Fruit fly (Drosophila melanogaster) whole organism, embryonic: ENCODE measurements around the gene CG1983.
A peak's percentile ranks its signal among the peaks of the same experiment; 100 is the strongest.

Experiments used
- Atf-2 ChIP-seq: fragments of 200-800 bp; sonication (Bioruptor generic); optimal IDR thresholded peaks from 2 replicates; lab custom pipeline; 2016; ENCODE audit warnings: missing biosample characterization, missing genetic modification characterization
- Bdp1 ChIP-seq: fragments of 200-800 bp; sonication (Bioruptor generic); optimal IDR thresholded peaks from 3 replicates; lab custom pipeline; 2016; ENCODE audit warnings: missing biosample characterization, missing genetic modification characterization
- Blimp-1 ChIP-seq: fragments of 200-800 bp; sonication (Bioruptor generic); optimal IDR thresholded peaks from 3 replicates; lab custom pipeline; 2018; ENCODE audit warnings: missing biosample characterization, missing genetic modification characterization, mild to moderate bottlenecking, moderate library complexity, missing genetic modification reagents
- BtbVII ChIP-seq: fragments of 200-800 bp; sonication (Bioruptor generic); optimal IDR thresholded peaks from 3 replicates; lab custom pipeline; 2017; ENCODE audit warnings: missing biosample characterization, mild to moderate bottlenecking, missing genetic modification characterization
- C15 ChIP-seq: fragments of 200-800 bp; sonication (Bioruptor generic); IDR thresholded peaks from 3 replicates; pipeline ENCODE4 v1.3.6; 2022; ENCODE audit warnings: missing biosample characterization, missing genetic modification characterization
- CG11247 ChIP-seq: fragments of 200-800 bp; sonication (Bioruptor generic); IDR thresholded peaks from 2 replicates; pipeline ENCODE4 v1.3.6; 2022; ENCODE audit warnings: missing biosample characterization, missing genetic modification characterization
- CG12236 ChIP-seq: fragments of 200-800 bp; sonication (Bioruptor generic); optimal IDR thresholded peaks from 2 replicates; lab custom pipeline; 2016; ENCODE audit warnings: missing biosample characterization, missing genetic modification characterization
- CG13296 ChIP-seq: fragments of 200-800 bp; sonication (Bioruptor generic); optimal IDR thresholded peaks from 3 replicates; lab custom pipeline; 2018; ENCODE audit warnings: missing biosample characterization, mild to moderate bottlenecking, missing genetic modification characterization
- CG14441 ChIP-seq: fragments of 200-800 bp; sonication (Bioruptor generic); IDR thresholded peaks from 2 replicates; pipeline ENCODE4 v1.3.6; 2022; ENCODE audit warnings: missing biosample characterization, missing genetic modification characterization
- CG1603 ChIP-seq: fragments of 200-800 bp; sonication (Bioruptor generic); optimal IDR thresholded peaks from 2 replicates; lab custom pipeline; 2019; ENCODE audit warnings: missing biosample characterization, mild to moderate bottlenecking, missing genetic modification characterization, moderate library complexity
- CG17186 ChIP-seq: fragments of 200-800 bp; sonication (Bioruptor generic); optimal IDR thresholded peaks from 3 replicates; lab custom pipeline; 2017; ENCODE audit warnings: missing biosample characterization, missing genetic modification reagents, missing genetic modification characterization
- CG18619 ChIP-seq: fragments of 200-800 bp; sonication (Bioruptor generic); optimal IDR thresholded peaks from 3 replicates; lab custom pipeline; 2017; ENCODE audit warnings: missing biosample characterization, mild to moderate bottlenecking, missing genetic modification characterization
- CG2120 ChIP-seq: fragments of 200-800 bp; sonication (Bioruptor generic); optimal IDR thresholded peaks from 3 replicates; lab custom pipeline; 2016; ENCODE audit warnings: missing biosample characterization, missing genetic modification characterization
- CG3163 ChIP-seq: fragments of 200-800 bp; sonication (Bioruptor generic); optimal IDR thresholded peaks from 3 replicates; lab custom pipeline; 2016; ENCODE audit warnings: missing biosample characterization, missing genetic modification characterization
- CG42726 ChIP-seq: fragments of 200-800 bp; sonication (Bioruptor generic); IDR thresholded peaks from 2 replicates; pipeline ENCODE4 v1.3.6; 2022; ENCODE audit warnings: missing biosample characterization, missing genetic modification characterization; ENCODE audit not compliant: partially characterized antibody
- CG6175 ChIP-seq: fragments of 200-800 bp; sonication (Bioruptor generic); IDR thresholded peaks from 3 replicates; pipeline ENCODE4 v1.3.6; 2022; ENCODE audit warnings: missing biosample characterization, missing genetic modification characterization
- CG6854 ChIP-seq: fragments of 200-800 bp; sonication (Bioruptor generic); optimal IDR thresholded peaks from 3 replicates; lab custom pipeline; 2017; ENCODE audit warnings: missing biosample characterization, mild to moderate bottlenecking, missing genetic modification characterization
- CG9609 ChIP-seq: fragments of 200-800 bp; sonication (Bioruptor generic); optimal IDR thresholded peaks from 3 replicates; lab custom pipeline; 2016; ENCODE audit warnings: missing biosample characterization, missing genetic modification characterization
- Dip3 ChIP-seq: fragments of 200-800 bp; sonication (Bioruptor generic); optimal IDR thresholded peaks from 3 replicates; lab custom pipeline; 2016; ENCODE audit warnings: missing biosample characterization, missing genetic modification characterization
- E2f2 ChIP-seq: fragments of 200-800 bp; sonication (Bioruptor generic); IDR thresholded peaks from 2 replicates; pipeline ENCODE4 v1.3.6; 2022; ENCODE audit warnings: missing biosample characterization, missing genetic modification characterization
- H15 ChIP-seq: fragments of 200-800 bp; sonication (Bioruptor generic); IDR thresholded peaks from 3 replicates; pipeline ENCODE4 v1.3.6; 2022; ENCODE audit warnings: missing biosample characterization, missing genetic modification characterization
- HmgZ ChIP-seq: fragments of 200-800 bp; sonication (Bioruptor generic); optimal IDR thresholded peaks from 2 replicates; lab custom pipeline; 2018; ENCODE audit warnings: missing biosample characterization, mild to moderate bottlenecking, missing genetic modification characterization
- Hr78 ChIP-seq, 2 experiments: fragments of 200-800 bp in 1 of 2; fragments of >200 bp in 1 of 2; sonication (Bioruptor generic) in 1 of 2; optimal IDR thresholded peaks; 2 replicates each; lab custom pipeline; 2017 to 2019; ENCODE audit warnings: missing biosample characterization in 2 of 2, missing genetic modification characterization in 2 of 2, mild to moderate bottlenecking in 1 of 2, moderate library complexity in 1 of 2
- Mad ChIP-seq: fragments of 200-800 bp; sonication (Bioruptor generic); optimal IDR thresholded peaks from 2 replicates; lab custom pipeline; 2016; ENCODE audit warnings: missing biosample characterization, missing genetic modification characterization
- NC2α ChIP-seq: fragments of 200-800 bp; sonication (Bioruptor generic); optimal IDR thresholded peaks from 2 replicates; lab custom pipeline; 2016; ENCODE audit warnings: missing biosample characterization, missing genetic modification characterization
- Oaz ChIP-seq: fragments of 200-800 bp; sonication (Bioruptor generic); IDR thresholded peaks from 2 replicates; pipeline ENCODE4 v1.3.6; 2022; ENCODE audit warnings: missing biosample characterization, missing genetic modification characterization
- PHDP ChIP-seq: fragments of 200-800 bp; sonication (Bioruptor generic); optimal IDR thresholded peaks from 3 replicates; lab custom pipeline; 2018; ENCODE audit warnings: missing biosample characterization, mild to moderate bottlenecking, missing genetic modification characterization, moderate library complexity
- Rx ChIP-seq: fragments of 200-800 bp; sonication (Bioruptor generic); IDR thresholded peaks from 2 replicates; pipeline ENCODE4 v1.3.6; 2022; ENCODE audit warnings: missing biosample characterization, missing genetic modification characterization
- Ssrp ChIP-seq: fragments of 200-800 bp; sonication (Bioruptor generic); optimal IDR thresholded peaks from 2 replicates; lab custom pipeline; 2018; ENCODE audit warnings: missing biosample characterization, mild to moderate bottlenecking, missing genetic modification characterization, moderate library complexity
- ab ChIP-seq: fragments of 200-800 bp; sonication (Bioruptor generic); optimal IDR thresholded peaks from 2 replicates; lab custom pipeline; 2016; ENCODE audit warnings: missing biosample characterization, missing genetic modification characterization
- abd-A ChIP-seq: fragments of 200-800 bp; sonication (Bioruptor generic); optimal IDR thresholded peaks from 3 replicates; lab custom pipeline; 2019; ENCODE audit warnings: missing biosample characterization, mild to moderate bottlenecking, missing genetic modification characterization, moderate library complexity
- ac ChIP-seq: fragments of 200-800 bp; sonication (Bioruptor generic); optimal IDR thresholded peaks from 3 replicates; lab custom pipeline; 2017; ENCODE audit warnings: missing biosample characterization, mild to moderate bottlenecking, missing genetic modification characterization
- al ChIP-seq: fragments of 200-800 bp; sonication (Bioruptor generic); IDR thresholded peaks from 2 replicates; pipeline ENCODE4 v1.3.6; 2022; ENCODE audit warnings: missing biosample characterization, missing genetic modification characterization
- chif ChIP-seq, 2 experiments: fragments of 200-800 bp; sonication (Bioruptor generic); optimal IDR thresholded peaks; 3 replicates each; lab custom pipeline; 2016; ENCODE audit warnings: missing biosample characterization in 2 of 2, missing genetic modification characterization in 2 of 2
- ham ChIP-seq: fragments of 200-800 bp; sonication (Bioruptor generic); IDR thresholded peaks from 2 replicates; pipeline ENCODE4 v1.3.6; 2022; ENCODE audit warnings: missing biosample characterization, missing genetic modification characterization
- hb ChIP-seq: fragments of 200-800 bp; sonication (Bioruptor generic); IDR thresholded peaks from 3 replicates; pipeline ENCODE4 v1.3.6; 2022; ENCODE audit warnings: missing biosample characterization, missing genetic modification characterization; ENCODE audit not compliant: partially characterized antibody
- her ChIP-seq: fragments of 200-800 bp; sonication (Bioruptor generic); optimal IDR thresholded peaks from 2 replicates; lab custom pipeline; 2016; ENCODE audit warnings: missing biosample characterization, missing genetic modification characterization
- nerfin-2 ChIP-seq: fragments of 200-800 bp; sonication (Bioruptor generic); IDR thresholded peaks from 2 replicates; pipeline ENCODE4 v1.3.6; 2022; ENCODE audit warnings: missing biosample characterization, missing genetic modification characterization; ENCODE audit not compliant: partially characterized antibody
- odd ChIP-seq: fragments of 200-800 bp; sonication (Bioruptor generic); optimal IDR thresholded peaks from 2 replicates; lab custom pipeline; 2017; ENCODE audit warnings: missing biosample characterization, mild to moderate bottlenecking, missing genetic modification characterization
- pho ChIP-seq: fragments of 200-800 bp; sonication (Bioruptor generic); optimal IDR thresholded peaks from 2 replicates; lab custom pipeline; 2016; ENCODE audit warnings: missing biosample characterization, missing genetic modification characterization
- ranshi ChIP-seq: fragments of 200-800 bp; sonication (Bioruptor generic); IDR thresholded peaks from 2 replicates; pipeline ENCODE4 v1.3.6; 2022; ENCODE audit warnings: missing biosample characterization, missing genetic modification characterization
- rib ChIP-seq: fragments of 200-800 bp; sonication (Bioruptor generic); IDR thresholded peaks from 2 replicates; pipeline ENCODE4 v1.3.6; 2022; ENCODE audit warnings: missing biosample characterization, missing genetic modification characterization
- sob ChIP-seq: fragments of 200-800 bp; sonication (Bioruptor generic); IDR thresholded peaks from 2 replicates; pipeline ENCODE4 v1.3.6; 2022; ENCODE audit warnings: missing biosample characterization, missing genetic modification characterization
- sr ChIP-seq: fragments of 200-800 bp; sonication (Bioruptor generic); IDR thresholded peaks from 3 replicates; pipeline ENCODE4 v1.3.6; 2022; ENCODE audit warnings: missing biosample characterization, missing genetic modification characterization
- tin ChIP-seq: fragments of 200-800 bp; sonication (Bioruptor generic); optimal IDR thresholded peaks from 3 replicates; lab custom pipeline; 2016; ENCODE audit warnings: missing biosample characterization, missing genetic modification characterization
- tio ChIP-seq: fragments of 200-800 bp; sonication (Bioruptor generic); optimal IDR thresholded peaks from 2 replicates; lab custom pipeline; 2017; ENCODE audit warnings: missing biosample characterization, missing genetic modification characterization, inconsistent platforms
- tll ChIP-seq, 2 experiments: fragments of 200-800 bp in 1 of 2; fragments of >200 bp in 1 of 2; sonication (Bioruptor generic) in 1 of 2; optimal IDR thresholded peaks; 2 replicates each; lab custom pipeline; 2017 to 2019; ENCODE audit warnings: missing biosample characterization in 2 of 2, missing genetic modification characterization in 2 of 2, mild to moderate bottlenecking in 1 of 2, moderate library complexity in 1 of 2
- unc-4 ChIP-seq: fragments of 200-800 bp; sonication (Bioruptor generic); IDR thresholded peaks from 2 replicates; pipeline ENCODE4 v1.3.6; 2022; ENCODE audit warnings: missing biosample characterization, missing genetic modification characterization; ENCODE audit not compliant: partially characterized antibody

The CG1983 gene

DNA sequence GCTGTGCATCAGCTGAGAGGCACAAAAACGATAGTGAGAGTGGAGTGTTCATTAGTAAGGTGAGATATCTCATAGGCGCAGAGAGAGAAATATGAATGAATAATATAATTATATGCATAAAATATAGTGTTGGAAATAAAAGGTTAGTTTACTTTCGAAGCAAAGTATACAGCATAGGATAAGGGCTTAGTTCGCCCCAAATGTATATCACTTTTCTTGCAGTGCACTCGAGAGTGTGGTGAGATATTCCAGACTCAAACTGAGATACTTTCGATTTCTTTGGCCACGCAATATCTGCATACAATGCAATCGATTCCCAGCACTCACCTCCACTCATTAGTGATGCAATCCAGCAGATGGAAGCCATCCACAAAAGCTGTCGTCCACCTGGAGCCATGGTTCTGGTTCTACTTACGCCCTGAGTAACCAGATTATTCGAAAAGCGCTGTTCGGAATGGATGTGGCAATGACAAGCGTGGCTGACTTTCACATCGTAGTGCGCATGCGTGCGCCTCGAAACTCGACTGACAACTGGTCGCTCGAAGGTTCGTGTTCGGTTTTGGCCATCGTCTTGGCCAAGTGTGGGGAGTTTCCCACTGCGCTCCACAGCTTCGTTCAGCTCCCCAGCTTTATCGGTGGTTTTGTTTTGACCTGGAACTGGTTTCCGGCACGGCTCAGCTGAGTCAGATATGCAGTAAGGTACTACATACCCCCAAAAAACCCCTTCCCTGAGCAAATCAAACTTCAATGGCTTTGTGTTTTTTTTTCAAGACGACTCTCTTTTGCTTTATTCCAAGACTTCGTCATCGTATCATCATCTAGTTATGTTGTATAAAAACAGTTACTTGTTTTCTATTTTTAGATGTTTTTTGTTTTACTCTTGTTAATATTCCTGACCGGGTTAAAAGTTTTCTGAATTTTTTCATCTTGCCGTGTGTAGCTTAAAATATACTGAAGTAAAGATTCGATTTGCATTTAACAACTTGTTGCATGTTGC is 6.5 kb downstream of the CG1983 start, which contains the start of gene Rsod (continued):
- TF ChIP-seq Hr78 (GFP tag; optimal IDR thresholded peaks at IDR 0.05; lab: Kevin White, UChicago) (peak in 1 of 2 experiments; percentile 27), Atf-2 (GFP tag; lab: Kevin White, UChicago) (no peak), chif (GFP tag; optimal IDR thresholded peaks at IDR 0.05; lab: Kevin White, UChicago) (peak in 1 of 2 experiments; percentile 20), CG6854 (GFP tag; lab: Kevin White, UChicago) (no peak), CG11247 (GFP tag; lab: Robert Waterston, UW) (peak; percentile 44), hb (GFP tag; lab: Robert Waterston, UW) (no peak), ab (GFP tag; lab: Kevin White, UChicago) (no peak), H15 (GFP tag; lab: Robert Waterston, UW) (peak; percentile 79), rib (GFP tag; lab: Robert Waterston, UW) (no peak), CG17186 (GFP tag; lab: Kevin White, UChicago) (no peak), unc-4 (no peak), E2f2 (GFP tag; lab: Robert Waterston, UW) (peak; percentile 40; the same call in 1 of the 2 replicates), Ssrp (tag; lab: Kevin White, UChicago) (peak; percentile 50), CG18619 (GFP tag; lab: Kevin White, UChicago) (no peak), NC2α (GFP tag; lab: Kevin White, UChicago) (no peak), tio (GFP tag; lab: Kevin White, UChicago) (peak; percentile 15), ranshi (peak; percentile 76), CG14441 (GFP tag; lab: Robert Waterston, UW) (peak; percentile 69), abd-A (tag; lab: Kevin White, UChicago) (no peak), sr (GFP tag; lab: Robert Waterston, UW) (peak; percentile 14; the same call in 1 of the 3 replicates), sob (GFP tag; lab: Robert Waterston, UW) (peak; percentile 29; the same call in 1 of the 2 replicates), al (GFP tag; lab: Robert Waterston, UW) (peak; percentile 41), ham (GFP tag; lab: Robert Waterston, UW) (no peak), Bdp1 (GFP tag; lab: Kevin White, UChicago) (no peak), nerfin-2 (no peak), CG42726 (no peak), BtbVII (GFP tag; lab: Kevin White, UChicago) (peak; percentile 10), Mad (GFP tag; lab: Kevin White, UChicago) (no peak), CG13296 (GFP tag; lab: Kevin White, UChicago) (no peak), PHDP (tag; lab: Kevin White, UChicago) (peak; percentile 52), CG6175 (GFP tag; lab: Robert Waterston, UW) (no peak), pho (GFP tag; lab: Kevin White, UChicago) (no peak), tin (peak; percentile 46), HmgZ (no peak), ac (GFP tag; lab: Kevin White, UChicago) (no peak), Blimp-1 (peak; percentile 99), Dip3 (GFP tag; lab: Kevin White, UChicago) (no peak), CG2120 (GFP tag; lab: Kevin White, UChicago) (no peak), her (GFP tag; lab: Kevin White, UChicago) (no peak), Rx (GFP tag; lab: Robert Waterston, UW) (peak; percentile 64), CG1603 (peak; percentile 64), odd (GFP tag; lab: Kevin White, UChicago) (no peak), tll (GFP tag; optimal IDR thresholded peaks at IDR 0.05; lab: Kevin White, UChicago) (no peak), CG12236 (no peak), C15 (GFP tag; lab: Robert Waterston, UW) (no peak), CG9609 (GFP tag; lab: Kevin White, UChicago) (no peak), CG3163 (GFP tag; lab: Kevin White, UChicago) (no peak), Oaz (GFP tag; lab: Robert Waterston, UW) (peak; percentile 37)
